Worm (Caenorhabditis elegans): Measurements from ENCODE around the gene AH9.3.

ce11 chrX:2304496-2304895 lies 43.6 kb upstream of the AH9.3 start:
- TF ChIP-seq K09A11.1 (tag; optimal IDR thresholded peaks at IDR 0.05; ENCODE audit: insufficient read depth): no peak
- no peak for TF ChIP-seq rnt-1 (tag; optimal IDR thresholded peaks at IDR 0.05)
- no peak for TF ChIP-seq unc-55 (GFP tag; optimal IDR thresholded peaks at IDR 0.05)
- no peak for TF ChIP-seq hlh-13 (GFP tag; optimal IDR thresholded peaks at IDR 0.05)

Measured in whole organism, late embryonic.